Fruit fly (Drosophila melanogaster) whole organism, embryonic: ENCODE data around the gene CG11672.

ENCODE experiments used
- Adf1 ChIP-seq: fragments of 200-800 bp; sonication (Bioruptor generic); IDR thresholded peaks from 2 replicates; pipeline ENCODE4 v1.3.6; 2022; ENCODE audit warnings: missing biosample characterization, missing genetic modification characterization
- Bgb ChIP-seq: fragments of 200-800 bp; sonication (Bioruptor generic); IDR thresholded peaks from 2 replicates; pipeline ENCODE4 v1.3.6; 2022; ENCODE audit warnings: missing biosample characterization, missing genetic modification characterization; ENCODE audit not compliant: partially characterized antibody
- C15 ChIP-seq: fragments of 200-800 bp; sonication (Bioruptor generic); IDR thresholded peaks from 3 replicates; pipeline ENCODE4 v1.3.6; 2022; ENCODE audit warnings: missing biosample characterization, missing genetic modification characterization
- CG10267 ChIP-seq: fragments of 200-800 bp; sonication (Bioruptor generic); optimal IDR thresholded peaks from 2 replicates; lab custom pipeline; 2018; ENCODE audit warnings: missing biosample characterization, mild to moderate bottlenecking, missing genetic modification characterization, moderate library complexity
- CG10979 ChIP-seq: fragments of 200-800 bp; sonication (Bioruptor generic); optimal IDR thresholded peaks from 2 replicates; lab custom pipeline; 2018; ENCODE audit warnings: missing biosample characterization, mild to moderate bottlenecking, missing genetic modification characterization, moderate library complexity
- CG12219 ChIP-seq: fragments of 200-800 bp; sonication (Bioruptor generic); optimal IDR thresholded peaks from 3 replicates; lab custom pipeline; 2018; ENCODE audit warnings: missing biosample characterization, mild to moderate bottlenecking, missing genetic modification characterization
- CG13123 ChIP-seq: fragments of 200-800 bp; sonication (Bioruptor generic); optimal IDR thresholded peaks from 2 replicates; lab custom pipeline; 2016; ENCODE audit warnings: missing biosample characterization, missing genetic modification characterization
- CG13296 ChIP-seq: fragments of 200-800 bp; sonication (Bioruptor generic); optimal IDR thresholded peaks from 3 replicates; lab custom pipeline; 2018; ENCODE audit warnings: missing biosample characterization, mild to moderate bottlenecking, missing genetic modification characterization
- CG13775 ChIP-seq: fragments of 200-800 bp; sonication (Bioruptor generic); optimal IDR thresholded peaks from 3 replicates; lab custom pipeline; 2017; ENCODE audit warnings: missing biosample characterization, mild to moderate bottlenecking, missing genetic modification characterization
- CG15011 ChIP-seq: fragments of 200-800 bp; sonication (Bioruptor generic); optimal IDR thresholded peaks from 3 replicates; lab custom pipeline; 2018; ENCODE audit warnings: missing biosample characterization, mild to moderate bottlenecking, missing genetic modification characterization
- CG15479 ChIP-seq: fragments of 200-800 bp; sonication (Bioruptor generic); optimal IDR thresholded peaks from 3 replicates; lab custom pipeline; 2019; ENCODE audit warnings: missing biosample characterization, mild to moderate bottlenecking, missing genetic modification characterization, moderate library complexity
- CG16813 ChIP-seq: fragments of 200-800 bp; sonication (Bioruptor generic); IDR thresholded peaks from 3 replicates; pipeline ENCODE4 v1.3.6; 2022; ENCODE audit warnings: missing biosample characterization, missing genetic modification characterization; ENCODE audit not compliant: partially characterized antibody
- CG30403 ChIP-seq: fragments of 200-800 bp; sonication (Bioruptor generic); optimal IDR thresholded peaks from 3 replicates; lab custom pipeline; 2016; ENCODE audit warnings: missing biosample characterization, missing genetic modification characterization
- CG5180 ChIP-seq: fragments of 200-800 bp; sonication (Bioruptor generic); optimal IDR thresholded peaks from 3 replicates; lab custom pipeline; 2017; ENCODE audit warnings: missing biosample characterization, missing genetic modification characterization, mild to moderate bottlenecking, moderate library complexity, missing genetic modification reagents
- CG6813 ChIP-seq: fragments of 200-800 bp; sonication (Bioruptor generic); optimal IDR thresholded peaks from 2 replicates; lab custom pipeline; 2017; ENCODE audit warnings: missing biosample characterization, missing genetic modification characterization, mild to moderate bottlenecking, moderate library complexity, missing genetic modification reagents
- CG9215 ChIP-seq: fragments of 200-800 bp; sonication (Bioruptor generic); IDR thresholded peaks from 2 replicates; pipeline ENCODE4 v1.3.6; 2022; ENCODE audit warnings: missing biosample characterization, missing genetic modification characterization
- CG9932 ChIP-seq: fragments of 200-800 bp; sonication (Bioruptor generic); IDR thresholded peaks from 2 replicates; pipeline ENCODE4 v1.3.6; 2022; ENCODE audit warnings: missing biosample characterization, missing genetic modification characterization
- Eip74EF ChIP-seq, 2 experiments: fragments of 200-800 bp in 1 of 2; fragments of >200 bp in 1 of 2; sonication (Bioruptor generic) in 1 of 2; optimal IDR thresholded peaks; 2 replicates each; lab custom pipeline; 2017 to 2019; ENCODE audit warnings: missing biosample characterization in 2 of 2, missing genetic modification characterization in 2 of 2, mild to moderate bottlenecking in 1 of 2, moderate library complexity in 1 of 2
- GATAe ChIP-seq: fragments of 200-800 bp; sonication (Bioruptor generic); conservative IDR thresholded peaks from 2 replicates; pipeline ENCODE4 v1.3.6; 2022; ENCODE audit warnings: missing biosample characterization, missing genetic modification characterization
- HLH3B ChIP-seq: fragments of 200-800 bp; sonication (Bioruptor generic); IDR thresholded peaks from 2 replicates; pipeline ENCODE4 v1.3.6; 2022; ENCODE audit warnings: missing biosample characterization, missing genetic modification characterization
- HLHmδ ChIP-seq: fragments of 200-800 bp; sonication (Bioruptor generic); optimal IDR thresholded peaks from 2 replicates; lab custom pipeline; 2018; ENCODE audit warnings: missing biosample characterization, mild to moderate bottlenecking, missing genetic modification characterization, moderate library complexity
- Hey ChIP-seq: fragments of 200-800 bp; sonication (Bioruptor generic); optimal IDR thresholded peaks from 3 replicates; lab custom pipeline; 2018; ENCODE audit warnings: missing biosample characterization, mild to moderate bottlenecking, missing genetic modification characterization
- HmgD ChIP-seq: fragments of 200-800 bp; sonication (Bioruptor generic); optimal IDR thresholded peaks from 3 replicates; lab custom pipeline; 2016; ENCODE audit warnings: missing biosample characterization, missing genetic modification characterization
- Kr ChIP-seq: fragments of 200-800 bp; sonication (Bioruptor generic); optimal IDR thresholded peaks from 2 replicates; lab custom pipeline; 2017; ENCODE audit warnings: missing biosample characterization, mild to moderate bottlenecking, missing genetic modification characterization
- Lim3 ChIP-seq: fragments of 200-800 bp; sonication (Bioruptor generic); IDR thresholded peaks from 2 replicates; pipeline ENCODE4 v1.3.6; 2022; ENCODE audit warnings: missing biosample characterization, missing genetic modification characterization
- MBD-R2 ChIP-seq: fragments of 200-800 bp; sonication (Bioruptor generic); IDR thresholded peaks from 2 replicates; pipeline ENCODE4 v1.3.6; 2022; ENCODE audit warnings: missing biosample characterization, missing genetic modification characterization
- Med ChIP-seq: fragments of 200-800 bp; sonication (Bioruptor generic); peaks from one replicate; lab custom pipeline; 2016; ENCODE audit warnings: missing biosample characterization, missing genetic modification characterization, mild to moderate bottlenecking, inconsistent platforms, moderate library complexity
- NC2β ChIP-seq: fragments of 200-800 bp; sonication (Bioruptor generic); optimal IDR thresholded peaks from 2 replicates; lab custom pipeline; 2016; ENCODE audit warnings: missing biosample characterization, missing genetic modification characterization
- NK7.1 ChIP-seq: fragments of 200-800 bp; sonication (Bioruptor generic); optimal IDR thresholded peaks from 3 replicates; lab custom pipeline; 2016; ENCODE audit warnings: missing biosample characterization, missing genetic modification characterization
- Ptx1 ChIP-seq: fragments of 200-800 bp; sonication (Bioruptor generic); IDR thresholded peaks from 2 replicates; pipeline ENCODE4 v1.3.6; 2022; ENCODE audit warnings: missing biosample characterization, missing genetic modification characterization
- Sry-δ ChIP-seq: fragments of 200-800 bp; sonication (Bioruptor generic); optimal IDR thresholded peaks from 2 replicates; lab custom pipeline; 2016; ENCODE audit warnings: missing biosample characterization, missing genetic modification characterization
- Trl ChIP-seq, 3 experiments: fragments of >200 bp in 2 of 3; fragments of 200-800 bp in 1 of 3; sonication (Bioruptor generic) in 1 of 3; optimal IDR thresholded peaks; 2 replicates in 1 of 3; 3 replicates in 2 of 3; lab custom pipeline; 2016 to 2017; ENCODE audit warnings: missing biosample characterization in 1 of 3, missing genetic modification characterization in 1 of 3
- aop ChIP-seq: fragments of 200-800 bp; sonication (Bioruptor generic); IDR thresholded peaks from 2 replicates; pipeline ENCODE4 v1.3.6; 2022; ENCODE audit warnings: missing biosample characterization, missing genetic modification characterization
- ato ChIP-seq: fragments of 200-800 bp; sonication (Bioruptor generic); IDR thresholded peaks from 2 replicates; pipeline ENCODE4 v1.3.6; 2022; ENCODE audit warnings: missing biosample characterization, missing genetic modification characterization; ENCODE audit not compliant: partially characterized antibody
- dmrt99B ChIP-seq: fragments of 200-800 bp; sonication (Bioruptor generic); optimal IDR thresholded peaks from 2 replicates; lab custom pipeline; 2018; ENCODE audit warnings: missing biosample characterization, mild to moderate bottlenecking, missing genetic modification characterization, moderate library complexity
- en ChIP-seq: fragments of 200-800 bp; sonication (Bioruptor generic); optimal IDR thresholded peaks from 2 replicates; lab custom pipeline; 2016; ENCODE audit warnings: missing biosample characterization, missing genetic modification characterization
- fu2 ChIP-seq: fragments of 200-800 bp; sonication (Bioruptor generic); optimal IDR thresholded peaks from 2 replicates; lab custom pipeline; 2016; ENCODE audit warnings: missing biosample characterization, missing genetic modification characterization
- gce ChIP-seq: fragments of 200-800 bp; sonication (Bioruptor generic); IDR thresholded peaks from 3 replicates; pipeline ENCODE4 v1.3.6; 2022; ENCODE audit warnings: missing biosample characterization, missing genetic modification characterization
- gem ChIP-seq: fragments of 200-800 bp; sonication (Bioruptor generic); optimal IDR thresholded peaks from 2 replicates; lab custom pipeline; 2019; ENCODE audit warnings: missing biosample characterization, mild to moderate bottlenecking, missing genetic modification characterization, moderate library complexity
- grn ChIP-seq: fragments of 200-800 bp; sonication (Bioruptor generic); optimal IDR thresholded peaks from 3 replicates; lab custom pipeline; 2017; ENCODE audit warnings: missing biosample characterization, missing genetic modification characterization
- gt ChIP-seq: fragments of 200-800 bp; sonication (Bioruptor generic); IDR thresholded peaks from 2 replicates; pipeline ENCODE4 v1.3.6; 2022; ENCODE audit warnings: missing biosample characterization, missing genetic modification characterization
- kah ChIP-seq: fragments of 200-800 bp; sonication (Bioruptor generic); optimal IDR thresholded peaks from 2 replicates; lab custom pipeline; 2018; ENCODE audit warnings: missing biosample characterization, mild to moderate bottlenecking, missing genetic modification characterization
- lola ChIP-seq, 3 experiments: fragments of >200 bp in 2 of 3; fragments of 200-800 bp in 1 of 3; sonication (Bioruptor generic) in 1 of 3; optimal IDR thresholded peaks; 2 replicates each; lab custom pipeline; 2017 to 2019; ENCODE audit warnings: missing biosample characterization in 3 of 3, missing genetic modification characterization in 3 of 3, mild to moderate bottlenecking in 1 of 3, moderate library complexity in 1 of 3
- mirr ChIP-seq: fragments of 200-800 bp; sonication (Bioruptor generic); optimal IDR thresholded peaks from 3 replicates; lab custom pipeline; 2018; ENCODE audit warnings: missing biosample characterization, mild to moderate bottlenecking, missing genetic modification characterization
- pita ChIP-seq: fragments of 200-800 bp; sonication (Bioruptor generic); optimal IDR thresholded peaks from 2 replicates; lab custom pipeline; 2017; ENCODE audit warnings: missing biosample characterization, mild to moderate bottlenecking, missing genetic modification characterization
- sisA ChIP-seq: fragments of 200-800 bp; sonication (Bioruptor generic); IDR thresholded peaks from 2 replicates; pipeline ENCODE4 v1.3.6; 2022; ENCODE audit warnings: missing biosample characterization, missing genetic modification characterization
- sna ChIP-seq: fragments of 200-800 bp; sonication (Bioruptor generic); IDR thresholded peaks from 2 replicates; pipeline ENCODE4 v1.3.6; 2022; ENCODE audit warnings: missing biosample characterization, missing genetic modification characterization; ENCODE audit not compliant: partially characterized antibody
- vvl ChIP-seq: fragments of 200-800 bp; sonication (Bioruptor generic); IDR thresholded peaks from 2 replicates; pipeline ENCODE4 v1.3.6; 2022; ENCODE audit warnings: missing biosample characterization, missing genetic modification characterization
- zen2 ChIP-seq: fragments of 200-800 bp; sonication (Bioruptor generic); IDR thresholded peaks from 3 replicates; pipeline ENCODE4 v1.3.6; 2022; ENCODE audit warnings: missing biosample characterization, missing genetic modification characterization; ENCODE audit not compliant: partially characterized antibody

The CG11672 gene

DNA sequence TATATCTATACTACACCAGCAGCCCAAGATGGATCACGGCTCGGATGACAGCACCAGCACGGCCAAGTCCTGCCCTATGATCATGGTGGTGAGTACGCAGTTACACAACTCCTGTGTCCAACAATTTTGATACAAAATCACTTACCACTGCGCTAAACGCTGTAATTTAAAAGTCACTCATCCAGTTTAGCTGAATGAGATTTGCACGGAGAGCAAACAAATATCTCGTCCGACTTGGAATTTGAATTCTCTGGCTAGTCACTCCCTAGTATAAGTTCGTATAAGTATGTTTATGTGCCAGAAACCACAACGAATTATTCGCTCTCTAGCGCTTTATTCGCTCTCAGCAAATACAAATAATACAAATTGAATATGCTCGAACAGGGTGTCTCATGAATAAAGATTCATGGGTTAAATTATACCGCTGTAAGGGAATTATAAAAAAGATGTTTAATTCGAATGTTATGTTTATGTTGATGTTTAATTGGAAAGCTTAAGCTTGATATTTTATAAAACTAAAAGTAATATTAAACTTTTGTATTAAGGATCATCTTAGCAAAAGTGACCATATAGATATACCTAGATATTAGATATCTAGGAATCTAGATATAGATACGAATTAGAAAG lies 27.4 kb upstream of the CG11672 start (continued):
- peak; percentile 14 for TF ChIP-seq CG12219
- no peak for TF ChIP-seq NK7.1
- TF ChIP-seq dmrt99B (tag; lab: Kevin White, UChicago): no peak
- TF ChIP-seq NC2β (GFP tag; lab: Kevin White, UChicago): no peak
- TF ChIP-seq Lim3 (GFP tag; lab: Robert Waterston, UW): no peak
- no peak for TF ChIP-seq Hey
- TF ChIP-seq MBD-R2 (GFP tag; lab: Robert Waterston, UW): no peak
- no peak for TF ChIP-seq zen2 (GFP tag; lab: Robert Waterston, UW)
- TF ChIP-seq CG5180 (GFP tag; lab: Kevin White, UChicago): peak; percentile 45
- TF ChIP-seq CG13296: peak; percentile 42
- no peak for TF ChIP-seq ato (GFP tag; lab: Robert Waterston, UW)
- no peak for TF ChIP-seq lola (GFP tag; optimal IDR thresholded peaks at IDR 0.05; lab: Kevin White, UChicago)
- no peak for TF ChIP-seq CG16813 (GFP tag; lab: Robert Waterston, UW)
- no peak for TF ChIP-seq kah (GFP tag; lab: Kevin White, UChicago)
- TF ChIP-seq pita (GFP tag; lab: Kevin White, UChicago): no peak
- TF ChIP-seq en (GFP tag; lab: Kevin White, UChicago): no peak
- no peak for TF ChIP-seq CG10267 (tag; lab: Kevin White, UChicago)
- peak; percentile 46 for TF ChIP-seq CG6813 (GFP tag; lab: Kevin White, UChicago)
- TF ChIP-seq vvl (GFP tag; lab: Robert Waterston, UW): peak; percentile 42; the same call in 1 of the 2 replicates
- no peak for TF ChIP-seq Eip74EF (GFP tag; optimal IDR thresholded peaks at IDR 0.05; lab: Kevin White, UChicago)
- no peak for TF ChIP-seq HLH3B
- peak; percentile 79 for TF ChIP-seq Med (GFP tag; lab: Kevin White, UChicago)
- TF ChIP-seq CG15011 (GFP tag; lab: Kevin White, UChicago): peak; percentile 13
- TF ChIP-seq CG30403 (GFP tag; lab: Kevin White, UChicago): peak; percentile 3
- no peak for TF ChIP-seq Adf1 (GFP tag; lab: Robert Waterston, UW)
- TF ChIP-seq Trl (optimal IDR thresholded peaks at IDR 0.05; lab: Kevin White, UChicago): peak in 1 of 2 experiments; percentile 60
- TF ChIP-seq Trl (GFP tag; optimal IDR thresholded peaks at IDR 0.05; lab: Kevin White, UChicago): no peak
- TF ChIP-seq, all 482 proteins: peak for 37

DNA sequence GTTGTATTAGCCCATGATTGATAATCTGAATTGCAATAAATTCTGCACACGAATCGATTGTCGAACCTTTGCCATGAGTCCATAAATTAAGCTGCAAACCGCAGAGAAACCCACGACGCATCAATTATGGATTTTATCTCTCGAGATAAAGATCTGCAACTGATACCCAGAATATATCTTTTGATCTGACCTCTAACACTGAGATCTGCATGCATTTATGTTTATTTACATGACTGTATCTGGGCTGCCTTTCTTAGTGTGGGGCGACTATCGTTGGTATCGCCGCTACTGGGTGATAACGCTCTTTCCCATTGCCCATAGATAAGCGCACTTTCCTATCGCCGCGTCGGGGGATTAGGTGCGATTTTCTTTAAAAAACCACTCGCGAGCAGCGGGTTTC lies 26.8 kb upstream of the CG11672 start, which contains the start of gene Ctr1B:
Gene Ctr1B (plus strand): TSS at position 398 of the 400 bp plus-strand sequence.
- TF ChIP-seq gce (GFP tag; lab: Robert Waterston, UW): no peak
- no peak for TF ChIP-seq fu2 (GFP tag; lab: Kevin White, UChicago)
- 0 out of 2 replicates have a peak, but pooled peaks have one; percentile 15 for TF ChIP-seq sna
- no peak for TF ChIP-seq sisA
- TF ChIP-seq CG9215 (GFP tag; lab: Robert Waterston, UW): no peak
- peak; percentile 13 for TF ChIP-seq mirr
- no peak for TF ChIP-seq CG10979 (tag; lab: Kevin White, UChicago)
- no peak for TF ChIP-seq CG10267 (tag; lab: Kevin White, UChicago)
- no peak for TF ChIP-seq CG13775 (GFP tag; lab: Kevin White, UChicago)
- TF ChIP-seq C15: no peak
- TF ChIP-seq Hey: no peak
- no peak for TF ChIP-seq HmgD (GFP tag; lab: Kevin White, UChicago)
- no peak for TF ChIP-seq CG5180 (GFP tag; lab: Kevin White, UChicago)
- TF ChIP-seq GATAe (GFP tag; lab: Robert Waterston, UW): peak; percentile 61
- no peak for TF ChIP-seq gt (GFP tag; lab: Robert Waterston, UW)
- TF ChIP-seq aop: no peak
- no peak for TF ChIP-seq gem
- no peak for TF ChIP-seq Bgb (GFP tag; lab: Robert Waterston, UW)
- no peak for TF ChIP-seq Sry-δ (GFP tag; lab: Kevin White, UChicago)
- no peak for TF ChIP-seq CG9932
- peak; percentile 46 for TF ChIP-seq CG15479 (GFP tag; lab: Kevin White, UChicago)
- peak; percentile 92 for TF ChIP-seq grn (GFP tag; lab: Kevin White, UChicago)
- TF ChIP-seq HLHmδ (GFP tag; lab: Kevin White, UChicago): no peak
- no peak for TF ChIP-seq Ptx1 (GFP tag; lab: Robert Waterston, UW)
- no peak for TF ChIP-seq CG13123 (GFP tag; lab: Kevin White, UChicago)
- TF ChIP-seq Kr (GFP tag; lab: Kevin White, UChicago): no peak
